Worm (Caenorhabditis elegans): ENCODE measurements around the gene F33A8.7.
A peak's percentile ranks its signal among the peaks of the same experiment; 100 is the strongest.

F33A8.7 gene

DNA sequence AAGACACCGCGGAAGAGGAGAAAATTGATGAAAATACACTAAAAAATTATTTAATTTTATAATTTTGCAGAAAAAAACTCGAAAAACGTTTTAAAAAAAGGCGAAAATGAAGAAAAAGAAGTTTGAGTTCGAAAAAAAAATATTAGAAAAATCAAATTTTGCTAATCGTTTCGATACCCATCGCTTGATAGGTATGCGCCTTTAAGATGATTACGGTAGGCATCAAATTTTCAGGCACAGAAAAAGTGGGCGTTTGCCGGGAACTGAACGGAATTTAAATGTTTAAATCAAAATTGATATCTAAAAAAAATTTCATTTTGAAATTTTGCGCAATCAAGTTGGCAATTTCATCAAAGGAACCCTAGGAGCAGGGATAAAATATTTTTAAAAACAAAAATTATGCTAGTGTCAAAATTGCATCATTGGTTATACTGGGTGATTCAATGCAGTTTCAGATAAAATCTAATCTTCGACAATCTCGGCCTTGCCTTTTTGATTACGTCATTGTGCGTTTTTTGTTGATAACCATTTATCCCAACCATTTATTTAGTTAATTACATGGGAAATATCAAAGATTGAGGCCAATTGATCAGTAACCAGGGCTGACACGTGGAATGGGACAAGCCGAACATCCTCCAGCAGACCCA, 18.2 kb upstream of the F33A8.7 start:
- TF ChIP-seq efl-1 (optimal IDR thresholded peaks at IDR 0.05), result no peak
- peak in 1 of 2 experiments; percentile 53 for TF ChIP-seq efl-1 (GFP tag; optimal IDR thresholded peaks at IDR 0.05 in 1 of 2)
- TF ChIP-seq nhr-85 (tag), result peak; percentile 73
- TF ChIP-seq zag-1 (tag; optimal IDR thresholded peaks at IDR 0.05), result no peak

ce11 chrII:11042878-11043331, 17.4 kb upstream of the F33A8.7 start:
- no peak for TF ChIP-seq nhr-28 (tag; optimal IDR thresholded peaks at IDR 0.05)
- peak; percentile 59 to 77 for TF ChIP-seq lsy-2 (tag; optimal IDR thresholded peaks at IDR 0.05)
- no peak for TF ChIP-seq sptf-1 (tag; optimal IDR thresholded peaks at IDR 0.05)
- peak; percentile 43 for TF ChIP-seq lir-3 (tag; optimal IDR thresholded peaks at IDR 0.05; ENCODE audit: poor library complexity)
- TF ChIP-seq ces-1 (GFP tag; optimal IDR thresholded peaks at IDR 0.05), result no peak
- TF ChIP-seq zip-4 (GFP tag; optimal IDR thresholded peaks at IDR 0.05), result peak; percentile 4
- TF ChIP-seq egl-27 (tag; optimal IDR thresholded peaks at IDR 0.05), result peak; percentile 0 to 30
- TF ChIP-seq hlh-17 (GFP tag; optimal IDR thresholded peaks at IDR 0.05; ENCODE audit: borderline replicate concordance), result no peak
- peak; percentile 54 for TF ChIP-seq egl-13 (tag; optimal IDR thresholded peaks at IDR 0.05)
- TF ChIP-seq elt-3 (tag; optimal IDR thresholded peaks at IDR 0.05), result no peak
- no peak for TF ChIP-seq ceh-63 (GFP tag; optimal IDR thresholded peaks at IDR 0.05)
- no peak for TF ChIP-seq lin-13 (GFP tag; optimal IDR thresholded peaks at IDR 0.05)
- TF ChIP-seq nhr-90 (tag; optimal IDR thresholded peaks at IDR 0.05; ENCODE audit: poor library complexity), result peak; percentile 22
- no peak for TF ChIP-seq nhr-84 (tag; optimal IDR thresholded peaks at IDR 0.05)
- TF ChIP-seq nhr-237 (tag; optimal IDR thresholded peaks at IDR 0.05), result no peak
- TF ChIP-seq C04F5.9 (tag; optimal IDR thresholded peaks at IDR 0.05), result no peak
- no peak for TF ChIP-seq nhr-76 (tag; optimal IDR thresholded peaks at IDR 0.05)
- TF ChIP-seq tbx-2 (tag; optimal IDR thresholded peaks at IDR 0.05), result peak; percentile 58
- no peak for TF ChIP-seq hlh-4 (tag; optimal IDR thresholded peaks at IDR 0.05)
- TF ChIP-seq ceh-90 (tag; optimal IDR thresholded peaks at IDR 0.05), result no peak
- peak; percentile 46 for TF ChIP-seq skn-1 (tag; optimal IDR thresholded peaks at IDR 0.05)
- TF ChIP-seq snpc-4 (tag; optimal IDR thresholded peaks at IDR 0.05), result peak; percentile 4
- TF ChIP-seq swsn-7 (tag; optimal IDR thresholded peaks at IDR 0.05), result peak; percentile 67
- peak; percentile 35 for TF ChIP-seq nhr-19 (GFP tag; conservative IDR thresholded peaks at IDR 0.05)
- peak; percentile 78 for TF ChIP-seq nhr-71 (tag; optimal IDR thresholded peaks at IDR 0.05)
- peak; percentile 32 to 43 (median 35) for TF ChIP-seq dpl-1 (GFP tag; optimal IDR thresholded peaks at IDR 0.05)
- TF ChIP-seq sox-4 (tag; optimal IDR thresholded peaks at IDR 0.05), result no peak
- peak; percentile 45 for TF ChIP-seq unc-130 (tag; optimal IDR thresholded peaks at IDR 0.05)
- peak; percentile 49 for TF ChIP-seq xbp-1 (tag; optimal IDR thresholded peaks at IDR 0.05)
- TF ChIP-seq nhr-12 (tag; optimal IDR thresholded peaks at IDR 0.05), result no peak
- no peak for TF ChIP-seq Y116A8C.19 (tag; optimal IDR thresholded peaks at IDR 0.05; ENCODE audit: borderline replicate concordance)
- no peak for TF ChIP-seq lin-39 (tag; optimal IDR thresholded peaks at IDR 0.05)
- peak; percentile 56 for TF ChIP-seq rnt-1 (tag; optimal IDR thresholded peaks at IDR 0.05)
- no peak for TF ChIP-seq ztf-4 (tag; optimal IDR thresholded peaks at IDR 0.05)
- no peak for TF ChIP-seq fos-1 (tag; optimal IDR thresholded peaks at IDR 0.05)
- TF ChIP-seq ama-1 (optimal IDR thresholded peaks at IDR 0.05), result no peak
- TF ChIP-seq ceh-82 (tag; optimal IDR thresholded peaks at IDR 0.05), result peak in 2 of 3 experiments; percentile 45 to 84
- TF ChIP-seq mef-2 (tag; optimal IDR thresholded peaks at IDR 0.05), result no peak
- peak; percentile 36 for TF ChIP-seq F16B12.6 (tag; optimal IDR thresholded peaks at IDR 0.05)
- TF ChIP-seq snu-23 (GFP tag; optimal IDR thresholded peaks at IDR 0.05), result peak; percentile 83
- peak in 1 of 2 experiments; percentile 28 for TF ChIP-seq mdl-1 (tag; optimal IDR thresholded peaks at IDR 0.05)
- peak in 1 of 2 experiments; percentile 5 for TF ChIP-seq ztf-11 (tag; optimal IDR thresholded peaks at IDR 0.05)
- TF ChIP-seq hpl-2 (GFP tag; optimal IDR thresholded peaks at IDR 0.05), result peak; percentile 6
- TF ChIP-seq unc-30 (tag; optimal IDR thresholded peaks at IDR 0.05), result no peak
- 0 out of 2 replicates have a peak, but pooled peaks have one; percentile 50 for TF ChIP-seq mab-9 (GFP tag; IDR thresholded peaks at IDR 0.05)
- TF ChIP-seq lin-15B (tag; optimal IDR thresholded peaks at IDR 0.05), result no peak
- TF ChIP-seq fkh-4 (tag; optimal IDR thresholded peaks at IDR 0.05; ENCODE audit: borderline replicate concordance), result no peak
